Worm (Caenorhabditis elegans) whole organism, late embryonic: ENCODE measurements around the gene arrd-16.

Experiments used
- ceh-19 ChIP-seq: fragments of 200-800 bp; sonication (Bioruptor generic); optimal IDR thresholded peaks from 2 replicates; lab custom pipeline; 2018; ENCODE audit warnings: mild to moderate bottlenecking, missing genetic modification characterization, missing compliant biosample characterization
- dmd-4 ChIP-seq: sonication (generic microtip); optimal IDR thresholded peaks from 2 replicates; lab custom pipeline; 2016; ENCODE audit warnings: borderline replicate concordance, missing genetic modification characterization, missing compliant biosample characterization
- elt-2 ChIP-seq: sonication (generic microtip); optimal IDR thresholded peaks from 2 replicates; lab custom pipeline; 2016; ENCODE audit warnings: missing genetic modification reagents, missing genetic modification characterization, missing compliant biosample characterization
- fkh-6 ChIP-seq: sonication (generic microtip); optimal IDR thresholded peaks from 2 replicates; lab custom pipeline; 2016; ENCODE audit warnings: missing genetic modification characterization, missing compliant biosample characterization
- hlh-15 ChIP-seq: sonication (generic microtip); optimal IDR thresholded peaks from 2 replicates; lab custom pipeline; 2016; ENCODE audit warnings: missing genetic modification characterization, missing compliant biosample characterization
- hlh-30 ChIP-seq: sonication (generic microtip); optimal IDR thresholded peaks from 2 replicates; lab custom pipeline; 2017; ENCODE audit warnings: antibody characterized with exemption, missing genetic modification characterization, missing compliant biosample characterization; ENCODE audit not compliant: insufficient read depth
- pag-3 ChIP-seq: sonication (generic microtip); optimal IDR thresholded peaks from 2 replicates; lab custom pipeline; 2016; ENCODE audit warnings: missing compliant biosample characterization, missing genetic modification characterization, borderline replicate concordance
- pha-4 ChIP-seq: fragments of 150-350 bp; optimal IDR thresholded peaks from 2 replicates; lab custom pipeline; 2018; ENCODE audit warnings: missing biosample characterization, missing genetic modification reagents, missing genetic modification characterization
- ref-2 ChIP-seq: sonication (generic microtip); optimal IDR thresholded peaks from 2 replicates; lab custom pipeline; 2016; ENCODE audit warnings: missing genetic modification characterization, missing compliant biosample characterization
- sox-4 ChIP-seq: sonication (generic microtip); optimal IDR thresholded peaks from 2 replicates; lab custom pipeline; 2017; ENCODE audit warnings: mild to moderate bottlenecking, missing genetic modification characterization, inconsistent platforms, missing compliant biosample characterization
- unc-3 ChIP-seq, 2 experiments: fragments of 200-800 bp in 1 of 2; sonication (Bioruptor generic) in 1 of 2; sonication (generic microtip) in 1 of 2; conservative IDR thresholded peaks in 1 of 2; optimal IDR thresholded peaks in 1 of 2; 2 replicates each; pipeline versions ENCODE4 v1.3.6 to Lab custom; 2016 to 2022; ENCODE audit warnings: missing compliant biosample characterization in 2 of 2, missing genetic modification characterization in 2 of 2, missing genetic modification reagents in 1 of 2

- TF ChIP-seq hlh-30 (tag; lab: Kevin White, UChicago) (no peak), pha-4 (tag; lab: Kevin White, UChicago) (no peak), fkh-6 (no peak), hlh-15 (no peak), ceh-19 (GFP tag; lab: Kevin White, UChicago) (no peak), pag-3 (tag; lab: Kevin White, UChicago) (no peak), unc-3 (GFP tag; conservative IDR thresholded peaks at IDR 0.05; lab: Robert Waterston, UW) (no peak), unc-3 (tag; optimal IDR thresholded peaks at IDR 0.05; lab: Kevin White, UChicago) (no peak), sox-4 (tag; lab: Kevin White, UChicago) (no peak), ref-2 (tag; lab: Kevin White, UChicago) (no peak), dmd-4 (tag; lab: Kevin White, UChicago) (no peak), elt-2 (no peak)
Observed at ce11 chrIII:12436215-12436614, 48.3 kb upstream of the arrd-16 start, which contains the start of gene fbxa-218.
